Worm (Caenorhabditis elegans) whole organism, early embryonic: ENCODE data around the gene ifta-2.

ENCODE experiments used
- B0310.2 ChIP-seq: sonication (generic microtip); optimal IDR thresholded peaks from 2 replicates; lab custom pipeline; 2016; ENCODE audit warnings: mild to moderate bottlenecking, missing genetic modification characterization, missing compliant biosample characterization
- F13C5.2 ChIP-seq: sonication (generic microtip); optimal IDR thresholded peaks from 2 replicates; lab custom pipeline; 2017; ENCODE audit warnings: mild to moderate bottlenecking, missing genetic modification characterization, inconsistent platforms, missing compliant biosample characterization
- aly-1 ChIP-seq: sonication (generic microtip); optimal IDR thresholded peaks from 2 replicates; lab custom pipeline; 2016; ENCODE audit warnings: missing genetic modification characterization, missing compliant biosample characterization
- ama-1 ChIP-seq: fragments of 150-350 bp; optimal IDR thresholded peaks from 2 replicates; lab custom pipeline; 2014
- ceh-13 ChIP-seq: fragments of 200-800 bp; sonication (Bioruptor generic); optimal IDR thresholded peaks from 2 replicates; lab custom pipeline; 2018; ENCODE audit warnings: mild to moderate bottlenecking, missing genetic modification characterization, missing compliant biosample characterization
- ceh-36 ChIP-seq: sonication (generic microtip); optimal IDR thresholded peaks from 2 replicates; lab custom pipeline; 2016; ENCODE audit warnings: missing genetic modification characterization, inconsistent platforms, missing compliant biosample characterization
- ets-7 ChIP-seq: sonication (generic microtip); optimal IDR thresholded peaks from 2 replicates; lab custom pipeline; 2016; ENCODE audit warnings: missing genotype, missing genetic modification characterization, missing compliant biosample characterization
- flt-1 ChIP-seq: fragments of 200-800 bp; sonication (Bioruptor generic); IDR thresholded peaks from 2 replicates; pipeline ENCODE4 v1.3.6; 2022; ENCODE audit warnings: missing genetic modification characterization, missing compliant biosample characterization
- hmbx-1 ChIP-seq: sonication (generic microtip); optimal IDR thresholded peaks from 2 replicates; lab custom pipeline; 2016; ENCODE audit warnings: mild to moderate bottlenecking, missing genetic modification characterization, missing compliant biosample characterization
- hmg-4 ChIP-seq: fragments of 200-800 bp; sonication (Bioruptor generic); optimal IDR thresholded peaks from 2 replicates; lab custom pipeline; 2018; ENCODE audit warnings: mild to moderate bottlenecking, missing genetic modification characterization, missing compliant biosample characterization
- hnd-1 ChIP-seq: sonication (generic microtip); optimal IDR thresholded peaks from 2 replicates; lab custom pipeline; 2016; ENCODE audit warnings: missing genetic modification characterization, missing compliant biosample characterization
- pes-1 ChIP-seq: fragments of 200-800 bp; sonication (Bioruptor generic); IDR thresholded peaks from 2 replicates; pipeline ENCODE4 v1.3.6; 2022; ENCODE audit warnings: missing genetic modification reagents, missing genetic modification characterization, missing compliant biosample characterization
- scrt-1 ChIP-seq: fragments of 200-800 bp; sonication (Bioruptor generic); IDR thresholded peaks from 2 replicates; pipeline ENCODE4 v1.3.6; 2022; ENCODE audit warnings: missing genetic modification characterization, missing compliant biosample characterization
- sea-1 ChIP-seq: fragments of 200-800 bp; sonication (Bioruptor generic); conservative IDR thresholded peaks from 2 replicates; pipeline ENCODE4 v1.3.6; 2022; ENCODE audit warnings: missing genetic modification characterization, missing compliant biosample characterization
- tbx-11 ChIP-seq: fragments of 200-800 bp; sonication (Bioruptor generic); IDR thresholded peaks from 2 replicates; pipeline ENCODE4 v1.3.6; 2022; ENCODE audit warnings: missing genetic modification characterization, missing compliant biosample characterization
- tbx-37 ChIP-seq: fragments of 200-800 bp; sonication (Bioruptor generic); conservative IDR thresholded peaks from 2 replicates; pipeline ENCODE4 v1.3.6; 2022; ENCODE audit warnings: missing genetic modification reagents, missing genetic modification characterization, missing compliant biosample characterization
- tra-4 ChIP-seq: sonication (generic microtip); optimal IDR thresholded peaks from 2 replicates; lab custom pipeline; 2017; ENCODE audit warnings: missing genetic modification characterization, missing compliant biosample characterization

The ifta-2 gene

ce11 chrIV:17285263-17285662 lies 16.6 kb downstream of the ifta-2 start:
- no peak for TF ChIP-seq ama-1 (lab: Kevin White, UChicago)
- TF ChIP-seq tbx-11 (GFP tag; lab: Robert Waterston, UW): no peak

ce11 chrIV:17284099-17284498 lies 17.7 kb downstream of the ifta-2 start, which contains the start of gene nra-1:
Gene nra-1, minus strand, starts transcription at chrIV:17284199.
- TF ChIP-seq hnd-1 (tag; lab: Kevin White, UChicago) (no peak), F13C5.2 (tag; lab: Kevin White, UChicago) (no peak), pes-1 (GFP tag; lab: Robert Waterston, UW) (no peak), ceh-36 (tag; lab: Kevin White, UChicago) (no peak)

- TF ChIP-seq hmbx-1 (tag; lab: Kevin White, UChicago) (no peak), hnd-1 (tag; lab: Kevin White, UChicago) (no peak), sea-1 (GFP tag; lab: Robert Waterston, UW) (no peak), tbx-37 (GFP tag; lab: Robert Waterston, UW) (0 out of 2 replicates have a peak, but pooled peaks have one; percentile 7), ceh-36 (tag; lab: Kevin White, UChicago) (peak; percentile 42), ets-7 (tag; lab: Kevin White, UChicago) (no peak), aly-1 (tag; lab: Kevin White, UChicago) (no peak)
Measured at ce11 chrIV:17281060-17282021, 20.5 kb downstream of the ifta-2 start.

ce11 chrIV:17280441-17280939 lies 21.3 kb downstream of the ifta-2 start:
- TF ChIP-seq aly-1 (tag; lab: Kevin White, UChicago): no peak
- no peak for TF ChIP-seq hnd-1 (tag; lab: Kevin White, UChicago)
- TF ChIP-seq flt-1 (GFP tag; lab: Robert Waterston, UW): 0 out of 2 replicates have a peak, but pooled peaks have one; percentile 4
- peak; percentile 85 for TF ChIP-seq ama-1 (lab: Kevin White, UChicago)

- TF ChIP-seq F13C5.2 (tag; lab: Kevin White, UChicago): no peak
- peak; percentile 34 for TF ChIP-seq aly-1 (tag; lab: Kevin White, UChicago)
- TF ChIP-seq hmbx-1 (tag; lab: Kevin White, UChicago): no peak
- 0 out of 2 replicates have a peak, but pooled peaks have one; percentile 52 for TF ChIP-seq sea-1 (GFP tag; lab: Robert Waterston, UW)
- TF ChIP-seq B0310.2 (tag; lab: Kevin White, UChicago): no peak
- no peak for TF ChIP-seq scrt-1 (GFP tag; lab: Robert Waterston, UW)
Measured at ce11 chrIV:17279592-17280440, 22.0 kb downstream of the ifta-2 start.

- no peak for TF ChIP-seq hmbx-1 (tag; lab: Kevin White, UChicago)
- TF ChIP-seq sea-1 (GFP tag; lab: Robert Waterston, UW): no peak
- TF ChIP-seq ama-1 (lab: Kevin White, UChicago): no peak
- TF ChIP-seq flt-1 (GFP tag; lab: Robert Waterston, UW): no peak
- no peak for TF ChIP-seq hnd-1 (tag; lab: Kevin White, UChicago)
- no peak for TF ChIP-seq tra-4 (tag; lab: Kevin White, UChicago)
- no peak for TF ChIP-seq scrt-1 (GFP tag; lab: Robert Waterston, UW)
- TF ChIP-seq tbx-11 (GFP tag; lab: Robert Waterston, UW): no peak
- TF ChIP-seq ceh-13 (GFP tag; lab: Kevin White, UChicago): no peak
- TF ChIP-seq tbx-37 (GFP tag; lab: Robert Waterston, UW): no peak
- no peak for TF ChIP-seq aly-1 (tag; lab: Kevin White, UChicago)
Measured at ce11 chrIV:17278861-17279591, 22.8 kb downstream of the ifta-2 start, which contains the start of gene hsp-1. Gene hsp-1, plus strand, starts transcription at chrIV:17278959.

- peak; percentile 50; the same call in 1 of the 2 replicates for TF ChIP-seq pes-1 (GFP tag; lab: Robert Waterston, UW)
- TF ChIP-seq hnd-1 (tag; lab: Kevin White, UChicago): peak; percentile 53
- TF ChIP-seq flt-1 (GFP tag; lab: Robert Waterston, UW): peak; percentile 67
- TF ChIP-seq ceh-13 (GFP tag; lab: Kevin White, UChicago): peak; percentile 65
- peak; percentile 69 for TF ChIP-seq hmbx-1 (tag; lab: Kevin White, UChicago)
- no peak for TF ChIP-seq aly-1 (tag; lab: Kevin White, UChicago)
- TF ChIP-seq ets-7 (tag; lab: Kevin White, UChicago): no peak
- TF ChIP-seq tbx-37 (GFP tag; lab: Robert Waterston, UW): no peak
- no peak for TF ChIP-seq tbx-11 (GFP tag; lab: Robert Waterston, UW)
- peak; percentile 73 for TF ChIP-seq tra-4 (tag; lab: Kevin White, UChicago)
- TF ChIP-seq sea-1 (GFP tag; lab: Robert Waterston, UW): peak; percentile 83
- TF ChIP-seq ceh-36 (tag; lab: Kevin White, UChicago): peak; percentile 57
- TF ChIP-seq hmg-4 (GFP tag; lab: Kevin White, UChicago): peak; percentile 89
- peak; percentile 96 for TF ChIP-seq F13C5.2 (tag; lab: Kevin White, UChicago)
- peak; percentile 55 for TF ChIP-seq B0310.2 (tag; lab: Kevin White, UChicago)
Measured at ce11 chrIV:17278363-17278762, 23.5 kb downstream of the ifta-2 start.
